Worm (Caenorhabditis elegans) whole organism, L2 larva: ENCODE data around the gene sma-9.

Experiments
- C34F6.9 ChIP-seq: fragments of 150-350 bp; optimal IDR thresholded peaks from 2 replicates; lab custom pipeline; 2014; ENCODE audit warnings: missing biosample characterization, missing genetic modification characterization
- F13H6.1 ChIP-seq: sonication (generic microtip); optimal IDR thresholded peaks from 2 replicates; lab custom pipeline; 2016; ENCODE audit warnings: missing genetic modification characterization, missing compliant biosample characterization
- ZK546.5 ChIP-seq: sonication (generic microtip); optimal IDR thresholded peaks from 2 replicates; lab custom pipeline; 2017; ENCODE audit warnings: missing biosample characterization, missing genetic modification characterization
- aly-2 ChIP-seq: fragments of 150-350 bp; optimal IDR thresholded peaks from 2 replicates; lab custom pipeline; 2014; ENCODE audit warnings: missing biosample characterization, missing genetic modification characterization
- ama-1 ChIP-seq: fragments of 150-350 bp; optimal IDR thresholded peaks from 2 replicates; lab custom pipeline; 2018; ENCODE audit warnings: inconsistent platforms
- blmp-1 ChIP-seq: sonication (generic microtip); optimal IDR thresholded peaks from 2 replicates; lab custom pipeline; 2017; ENCODE audit warnings: missing genetic modification characterization, mild to moderate bottlenecking, missing compliant biosample characterization, antibody characterized with exemption, moderate library complexity; ENCODE audit not compliant: insufficient read depth
- ceh-16 ChIP-seq: fragments of 150-350 bp; optimal IDR thresholded peaks from 2 replicates; lab custom pipeline; 2014; ENCODE audit warnings: missing biosample characterization, missing genetic modification characterization
- ceh-82 ChIP-seq: fragments of 150-350 bp; optimal IDR thresholded peaks from 2 replicates; lab custom pipeline; 2014; ENCODE audit warnings: missing biosample characterization, missing genetic modification characterization
- crh-2 ChIP-seq: sonication (generic microtip); optimal IDR thresholded peaks from 2 replicates; lab custom pipeline; 2017; ENCODE audit warnings: missing biosample characterization, missing genetic modification characterization
- dmd-4 ChIP-seq: sonication (generic microtip); optimal IDR thresholded peaks from 2 replicates; lab custom pipeline; 2017; ENCODE audit warnings: missing biosample characterization, missing genetic modification characterization
- egl-27 ChIP-seq: sonication (generic microtip); optimal IDR thresholded peaks from 3 replicates; lab custom pipeline; 2017; ENCODE audit warnings: missing biosample characterization, missing genetic modification reagents, missing genetic modification characterization
- elt-1 ChIP-seq: fragments of 150-350 bp; optimal IDR thresholded peaks from 2 replicates; lab custom pipeline; 2014; ENCODE audit warnings: missing biosample characterization, missing genetic modification characterization
- elt-3 ChIP-seq: sonication (generic microtip); optimal IDR thresholded peaks from 2 replicates; lab custom pipeline; 2017; ENCODE audit warnings: missing biosample characterization, missing genetic modification characterization
- fos-1 ChIP-seq: fragments of 150-350 bp; optimal IDR thresholded peaks from 2 replicates; lab custom pipeline; 2014; ENCODE audit warnings: missing biosample characterization, missing genetic modification characterization
- gmeb-1 ChIP-seq: fragments of 150-350 bp; optimal IDR thresholded peaks from 2 replicates; lab custom pipeline; 2014; ENCODE audit warnings: missing biosample characterization, missing genetic modification characterization
- lin-11 ChIP-seq: fragments of 150-350 bp; sonication (generic microtip); optimal IDR thresholded peaks from 2 replicates; lab custom pipeline; 2014; ENCODE audit warnings: missing biosample characterization, missing genetic modification characterization, inconsistent platforms, mixed read lengths
- lin-13 ChIP-seq: fragments of 150-350 bp; optimal IDR thresholded peaks from 2 replicates; lab custom pipeline; 2014; ENCODE audit warnings: missing biosample characterization, missing genetic modification reagents, missing genetic modification characterization
- lin-39 ChIP-seq: fragments of 150-350 bp; optimal IDR thresholded peaks from 2 replicates; lab custom pipeline; 2014; ENCODE audit warnings: missing biosample characterization, missing genetic modification reagents, missing genetic modification characterization
- lsy-2 ChIP-seq, 2 experiments: fragments of 150-350 bp in 1 of 2; sonication (generic microtip) in 1 of 2; optimal IDR thresholded peaks; 2 replicates each; lab custom pipeline; 2014 to 2017; ENCODE audit warnings: missing biosample characterization in 2 of 2, missing genetic modification characterization in 2 of 2
- mab-5 ChIP-seq: fragments of 150-350 bp; optimal IDR thresholded peaks from 2 replicates; lab custom pipeline; 2014; ENCODE audit warnings: missing biosample characterization, missing genetic modification characterization
- mdl-1 ChIP-seq, 2 experiments: fragments of 150-350 bp in 1 of 2; sonication (generic microtip) in 1 of 2; optimal IDR thresholded peaks; 2 replicates each; lab custom pipeline; 2017; ENCODE audit warnings: missing biosample characterization in 2 of 2, missing genetic modification characterization in 2 of 2
- nhr-11 ChIP-seq: fragments of 150-350 bp; optimal IDR thresholded peaks from 2 replicates; lab custom pipeline; 2014; ENCODE audit warnings: missing biosample characterization, missing genetic modification characterization
- nhr-12 ChIP-seq: fragments of 150-350 bp; optimal IDR thresholded peaks from 2 replicates; lab custom pipeline; 2014; ENCODE audit warnings: missing biosample characterization, missing genetic modification characterization
- nhr-129 ChIP-seq: fragments of 150-350 bp; optimal IDR thresholded peaks from 2 replicates; lab custom pipeline; 2014; ENCODE audit warnings: missing biosample characterization, missing genetic modification characterization
- nhr-21 ChIP-seq: fragments of 150-350 bp; optimal IDR thresholded peaks from 2 replicates; lab custom pipeline; 2014; ENCODE audit warnings: missing biosample characterization, missing genetic modification characterization
- nhr-23 ChIP-seq: fragments of 150-350 bp; optimal IDR thresholded peaks from 2 replicates; lab custom pipeline; 2014; ENCODE audit warnings: missing biosample characterization, missing genetic modification reagents, missing genetic modification characterization
- nhr-25 ChIP-seq: fragments of 150-350 bp; sonication (generic microtip); optimal IDR thresholded peaks from 3 replicates; lab custom pipeline; 2014; ENCODE audit warnings: missing biosample characterization, missing genetic modification characterization
- nhr-6 ChIP-seq: fragments of 150-350 bp; optimal IDR thresholded peaks from 2 replicates; lab custom pipeline; 2014; ENCODE audit warnings: missing biosample characterization, missing genetic modification characterization
- nhr-77 ChIP-seq: fragments of 150-350 bp; optimal IDR thresholded peaks from 2 replicates; lab custom pipeline; 2014; ENCODE audit warnings: missing biosample characterization, missing genetic modification characterization
- sem-4 ChIP-seq: fragments of 150-350 bp; optimal IDR thresholded peaks from 2 replicates; lab custom pipeline; 2014; ENCODE audit warnings: missing biosample characterization, missing genetic modification reagents, missing genetic modification characterization
- skn-1 ChIP-seq: sonication (generic microtip); optimal IDR thresholded peaks from 2 replicates; lab custom pipeline; 2017; ENCODE audit warnings: missing biosample characterization, missing genetic modification characterization
- sma-3 ChIP-seq: sonication (generic microtip); optimal IDR thresholded peaks from 2 replicates; lab custom pipeline; 2016; ENCODE audit warnings: missing genetic modification reagents, missing genetic modification characterization, missing compliant biosample characterization
- sma-9 ChIP-seq, 2 experiments: fragments of 150-350 bp in 1 of 2; sonication (generic microtip) in 1 of 2; optimal IDR thresholded peaks; 2 replicates each; lab custom pipeline; 2014 to 2016; ENCODE audit warnings: missing genetic modification characterization in 2 of 2, mild to moderate bottlenecking in 1 of 2, missing biosample characterization in 1 of 2, missing compliant biosample characterization in 1 of 2, missing genetic modification reagents in 1 of 2, moderate library complexity in 1 of 2
- snpc-4 ChIP-seq: fragments of 150-350 bp; optimal IDR thresholded peaks from 2 replicates; lab custom pipeline; 2014; ENCODE audit warnings: missing biosample characterization, missing genetic modification characterization
- unc-55 ChIP-seq: fragments of 150-350 bp; sonication (generic microtip); optimal IDR thresholded peaks from 3 replicates; lab custom pipeline; 2014; ENCODE audit warnings: missing biosample characterization, missing genetic modification reagents, missing genetic modification characterization
- unc-62 ChIP-seq: fragments of 150-350 bp; optimal IDR thresholded peaks from 2 replicates; lab custom pipeline; 2014; ENCODE audit warnings: missing biosample characterization, missing genetic modification reagents, missing genetic modification characterization
- zag-1 ChIP-seq: fragments of 150-350 bp; optimal IDR thresholded peaks from 2 replicates; lab custom pipeline; 2014; ENCODE audit warnings: missing biosample characterization, missing genetic modification characterization
- ztf-1 ChIP-seq: fragments of 200-800 bp; sonication (Bioruptor generic); conservative IDR thresholded peaks from 2 replicates; pipeline ENCODE4 v1.3.6; 2022; ENCODE audit warnings: missing genetic modification characterization, missing compliant biosample characterization
- ztf-11 ChIP-seq: sonication (generic microtip); optimal IDR thresholded peaks from 2 replicates; lab custom pipeline; 2017; ENCODE audit warnings: missing biosample characterization, missing genetic modification characterization
- ztf-4 ChIP-seq: fragments of 150-350 bp; optimal IDR thresholded peaks from 2 replicates; lab custom pipeline; 2014; ENCODE audit warnings: missing biosample characterization, missing genetic modification characterization

The sma-9 gene

DNA sequence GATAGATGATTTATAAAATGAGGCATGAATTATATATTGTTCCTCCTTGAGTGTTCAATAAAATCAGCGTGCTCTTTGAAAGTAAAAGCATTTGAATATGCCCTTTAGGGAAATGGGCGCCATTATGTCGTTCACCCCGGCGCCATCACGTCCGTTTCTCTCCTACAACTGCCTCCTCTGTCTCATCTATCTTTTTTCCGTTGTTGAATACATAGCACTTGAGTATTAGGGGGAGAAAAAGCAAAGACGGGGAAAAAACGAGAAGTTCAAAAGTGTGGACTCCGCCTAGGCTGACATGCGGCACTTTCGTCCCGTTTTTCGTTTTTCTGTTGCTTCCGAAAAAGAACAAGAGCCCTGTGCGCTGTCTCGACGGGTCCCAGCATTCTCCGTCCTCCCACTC lies 1.4 kb upstream of the sma-9 start:
- peak; percentile 92 for TF ChIP-seq sma-9 (GFP tag; optimal IDR thresholded peaks at IDR 0.05; lab: Kevin White, UChicago)
- TF ChIP-seq sma-9 (tag; optimal IDR thresholded peaks at IDR 0.05; lab: Kevin White, UChicago): no peak
- TF ChIP-seq fos-1 (tag; lab: Kevin White, UChicago): peak; percentile 25
- TF ChIP-seq sem-4: peak; percentile 35
- TF ChIP-seq mdl-1 (tag; optimal IDR thresholded peaks at IDR 0.05; lab: Kevin White, UChicago): peak in 1 of 2 experiments; percentile 29
- TF ChIP-seq nhr-21 (tag; lab: Kevin White, UChicago): no peak
- peak; percentile 56 for TF ChIP-seq zag-1
- peak; percentile 14 for TF ChIP-seq egl-27 (tag; lab: Kevin White, UChicago)
- no peak for TF ChIP-seq ztf-11 (tag; lab: Kevin White, UChicago)
- TF ChIP-seq blmp-1 (tag; lab: Kevin White, UChicago): no peak

DNA sequence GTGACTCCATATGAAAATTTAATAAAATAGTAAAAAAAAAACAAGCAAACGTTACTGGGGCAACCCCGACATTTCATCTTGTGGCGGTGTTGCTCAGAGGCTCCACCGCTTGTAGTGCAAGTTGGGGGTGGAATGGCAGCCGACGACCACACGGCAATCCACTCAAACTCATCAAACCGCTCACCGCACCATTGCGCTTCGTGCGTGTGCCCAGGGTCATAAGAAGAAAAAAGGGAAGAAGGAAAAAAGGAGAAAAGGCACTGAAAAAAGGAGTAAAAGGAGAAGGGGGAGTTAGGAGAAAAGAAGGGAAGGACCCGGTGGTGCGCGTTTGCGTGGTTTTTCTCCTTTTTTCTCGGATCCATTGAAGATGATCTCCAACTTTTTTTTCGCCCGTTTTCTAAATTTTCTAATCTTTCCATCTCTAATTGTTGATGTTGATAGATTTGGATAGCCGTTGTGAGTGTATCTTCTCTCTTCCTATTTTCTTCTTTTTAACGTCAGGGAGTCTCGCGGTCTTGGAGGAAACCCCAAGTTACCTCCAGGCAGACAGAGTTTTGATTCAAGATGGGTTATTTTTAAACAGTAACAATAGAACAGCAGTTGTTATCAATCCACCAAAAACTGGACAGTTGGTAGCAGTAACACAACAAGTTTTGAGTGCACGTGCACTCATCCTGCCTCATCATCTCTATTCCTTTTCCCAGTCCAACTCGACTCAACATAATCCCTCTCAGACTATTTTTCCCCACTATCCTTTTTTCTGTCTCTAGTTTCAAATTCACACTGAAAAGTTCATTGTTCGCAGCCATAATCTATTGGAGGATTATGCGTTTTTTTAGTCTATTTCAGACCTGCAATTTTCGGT lies 561 bp upstream of the sma-9 start:
- TF ChIP-seq nhr-11 (tag; lab: Kevin White, UChicago) (no peak), crh-2 (tag; lab: Kevin White, UChicago) (peak; percentile 22), ztf-1 (no peak), ztf-11 (tag; lab: Kevin White, UChicago) (no peak), snpc-4 (tag; lab: Kevin White, UChicago) (peak; percentile 83), F13H6.1 (no peak), ZK546.5 (no peak), nhr-77 (tag; lab: Kevin White, UChicago) (no peak), nhr-129 (tag; lab: Kevin White, UChicago) (peak; percentile 9), sem-4 (peak; percentile 0), C34F6.9 (tag; lab: Kevin White, UChicago) (peak; percentile 13), sma-3 (GFP tag; lab: Kevin White, UChicago) (no peak), lsy-2 (tag; optimal IDR thresholded peaks at IDR 0.05; lab: Kevin White, UChicago) (no peak), sma-9 (GFP tag; optimal IDR thresholded peaks at IDR 0.05; lab: Kevin White, UChicago) (peak; percentile 78), sma-9 (tag; optimal IDR thresholded peaks at IDR 0.05; lab: Kevin White, UChicago) (no peak), gmeb-1 (no peak), zag-1 (peak; percentile 14), egl-27 (tag; lab: Kevin White, UChicago) (peak; percentile 10), elt-1 (peak; percentile 28), lin-13 (GFP tag; lab: Kevin White, UChicago) (no peak)
- TF ChIP-seq, all 48 proteins: peak for 9

ce11 chrX:10769959-10770358 lies 877 bp downstream of the sma-9 start:
- TF ChIP-seq ztf-4 (tag; lab: Kevin White, UChicago) (no peak), nhr-25 (tag; lab: Kevin White, UChicago) (no peak), unc-55 (GFP tag; lab: Kevin White, UChicago) (no peak), sma-9 (GFP tag; optimal IDR thresholded peaks at IDR 0.05; lab: Kevin White, UChicago) (peak; percentile 54), sma-9 (tag; optimal IDR thresholded peaks at IDR 0.05; lab: Kevin White, UChicago) (no peak), mab-5 (no peak), gmeb-1 (no peak), F13H6.1 (peak; percentile 20)

- no peak for TF ChIP-seq nhr-12 (tag; lab: Kevin White, UChicago)
- TF ChIP-seq ZK546.5: no peak
- no peak for TF ChIP-seq aly-2 (tag; lab: Kevin White, UChicago)
- TF ChIP-seq nhr-6: peak; percentile 83
- TF ChIP-seq crh-2 (tag; lab: Kevin White, UChicago): peak; percentile 90
- peak; percentile 40 to 90 for TF ChIP-seq lsy-2 (tag; optimal IDR thresholded peaks at IDR 0.05; lab: Kevin White, UChicago)
- TF ChIP-seq ama-1 (lab: Kevin White, UChicago): peak; percentile 59
- peak; percentile 97 for TF ChIP-seq F13H6.1
- peak; percentile 64 for TF ChIP-seq lin-13 (GFP tag; lab: Kevin White, UChicago)
- peak; percentile 55 for TF ChIP-seq snpc-4 (tag; lab: Kevin White, UChicago)
- TF ChIP-seq unc-55 (GFP tag; lab: Kevin White, UChicago): peak; percentile 86
- TF ChIP-seq zag-1: peak; percentile 86
- TF ChIP-seq lin-11: peak; percentile 33
- no peak for TF ChIP-seq ceh-82 (tag; lab: Kevin White, UChicago)
- TF ChIP-seq nhr-23 (tag; lab: Kevin White, UChicago): no peak
- peak; percentile 46 for TF ChIP-seq lin-39
- TF ChIP-seq ztf-4 (tag; lab: Kevin White, UChicago): peak; percentile 66
- TF ChIP-seq nhr-11 (tag; lab: Kevin White, UChicago): peak; percentile 22
- peak; percentile 87 for TF ChIP-seq mab-5
- TF ChIP-seq unc-62 (GFP tag; lab: Kevin White, UChicago): no peak
- peak; percentile 84 for TF ChIP-seq nhr-25 (tag; lab: Kevin White, UChicago)
- no peak for TF ChIP-seq elt-3 (tag; lab: Kevin White, UChicago)
- no peak for TF ChIP-seq dmd-4 (tag; lab: Kevin White, UChicago)
- no peak for TF ChIP-seq nhr-77 (tag; lab: Kevin White, UChicago)
- no peak for TF ChIP-seq ztf-1
- TF ChIP-seq nhr-129 (tag; lab: Kevin White, UChicago): peak; percentile 90
- TF ChIP-seq sem-4: peak; percentile 96
- no peak for TF ChIP-seq ceh-16 (tag; lab: Kevin White, UChicago)
- TF ChIP-seq C34F6.9 (tag; lab: Kevin White, UChicago): peak; percentile 95
- TF ChIP-seq sma-3 (GFP tag; lab: Kevin White, UChicago): peak; percentile 87
- TF ChIP-seq mdl-1 (tag; optimal IDR thresholded peaks at IDR 0.05; lab: Kevin White, UChicago): peak; percentile 30 to 79
- TF ChIP-seq blmp-1 (tag; lab: Kevin White, UChicago): peak; percentile 95
- TF ChIP-seq elt-1: no peak
- TF ChIP-seq egl-27 (tag; lab: Kevin White, UChicago): peak; percentile 89
- TF ChIP-seq skn-1 (tag; lab: Kevin White, UChicago): no peak
These were observed 2.0 kb downstream of the sma-9 start for ce11 chrX:10770988-10771496.
